Worm (Caenorhabditis elegans): ENCODE measurements around the gene C27C12.1.

- TF ChIP-seq elt-1 (tag; optimal IDR thresholded peaks at IDR 0.05), result no peak
- no peak for TF ChIP-seq ZK546.5 (tag; optimal IDR thresholded peaks at IDR 0.05)
- TF ChIP-seq nhr-11 (tag; optimal IDR thresholded peaks at IDR 0.05), result no peak
These were observed 34.6 kb upstream of the C27C12.1 start, which contains the start of gene daf-6 for ce11 chrX:14888188-14888587.
